Fruit fly (Drosophila melanogaster) S2 (cell line): Measurements from ENCODE around the gene CG12499.

Source experiments
- CG8478 ChIP-seq: fragments of >200 bp; optimal IDR thresholded peaks from 2 replicates; lab custom pipeline; 2018
- CTCF ChIP-seq, 2 experiments: fragments of >200 bp; optimal IDR thresholded peaks; 2 replicates each; lab custom pipeline; 2018

- TF ChIP-seq CG8478: no peak
- TF ChIP-seq CTCF (optimal IDR thresholded peaks at IDR 0.05; lab: Kevin White, UChicago): no peak
Measured at dm6 chr3R:22405639-22406038, 40.7 kb downstream of the CG12499 start, which contains the start of gene CG13855.
